Worm (Caenorhabditis elegans): ENCODE data around the gene chl-1.
A peak's percentile ranks its signal among the peaks of the same experiment; 100 is the strongest.

Gene chl-1

DNA sequence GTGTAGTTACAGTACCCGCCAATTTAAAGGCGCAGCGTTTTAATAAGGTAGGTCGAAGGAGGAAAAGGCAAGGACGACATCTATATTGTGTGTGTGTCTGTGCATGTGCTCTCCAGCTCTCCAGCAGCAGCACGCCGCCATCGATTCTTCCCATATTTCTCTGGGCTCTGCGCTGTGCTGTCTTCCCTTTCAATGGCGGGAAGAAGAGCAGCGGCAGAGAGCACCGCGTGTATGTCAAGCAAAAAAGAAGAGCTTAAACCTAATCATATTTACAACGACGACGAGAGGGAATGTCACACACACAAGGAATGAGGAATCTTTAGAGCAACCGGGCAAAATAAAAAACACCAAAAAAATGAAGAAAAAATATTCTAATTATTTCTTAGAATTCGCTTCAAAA, 6.1 kb downstream of the chl-1 start:
- peak; percentile 56 for TF ChIP-seq hmg-11 (tag; optimal IDR thresholded peaks at IDR 0.05)
- peak; percentile 59 for TF ChIP-seq nfya-1 (tag; optimal IDR thresholded peaks at IDR 0.05; ENCODE audit: insufficient read depth)
- no peak for TF ChIP-seq snpc-4 (tag; optimal IDR thresholded peaks at IDR 0.05)
- TF ChIP-seq zag-1 (tag; optimal IDR thresholded peaks at IDR 0.05): no peak
- peak; percentile 35 for TF ChIP-seq fkh-10 (GFP tag; optimal IDR thresholded peaks at IDR 0.05)
- peak; percentile 33 for TF ChIP-seq lin-15B (tag; optimal IDR thresholded peaks at IDR 0.05)

DNA sequence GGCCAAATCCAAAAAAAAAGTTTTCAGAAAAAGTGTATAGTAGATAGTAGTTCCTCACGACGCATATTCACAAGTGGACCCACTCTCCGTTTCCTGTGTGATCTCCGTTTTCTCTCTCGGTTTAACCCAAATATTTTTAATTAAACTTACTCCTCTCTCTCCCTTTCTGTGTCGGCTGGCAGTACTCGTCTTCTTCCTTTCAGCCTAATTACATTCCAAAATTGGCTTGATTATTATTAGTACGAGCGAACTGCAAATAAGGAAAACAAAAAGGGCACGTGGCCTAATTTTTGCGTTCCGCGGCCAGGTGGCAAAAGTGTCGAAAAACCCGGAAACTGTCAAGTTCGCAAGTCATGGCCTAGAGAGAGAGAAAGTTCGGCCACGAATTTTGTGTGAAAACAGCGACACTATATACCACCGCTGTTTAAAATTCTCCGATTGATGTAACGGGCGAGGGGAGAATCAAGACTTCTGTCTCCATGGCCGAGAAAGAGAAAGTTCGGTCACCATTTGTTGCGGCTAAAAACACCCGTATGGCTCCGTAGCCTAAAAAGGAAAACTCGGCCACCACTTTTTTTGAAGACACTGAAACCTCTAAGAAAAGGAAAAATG, 8.0 kb downstream of the chl-1 start:
- TF ChIP-seq nfya-1 (tag; optimal IDR thresholded peaks at IDR 0.05; ENCODE audit: insufficient read depth) (peak; percentile 16), nhr-23 (tag; optimal IDR thresholded peaks at IDR 0.05) (no peak)

DNA sequence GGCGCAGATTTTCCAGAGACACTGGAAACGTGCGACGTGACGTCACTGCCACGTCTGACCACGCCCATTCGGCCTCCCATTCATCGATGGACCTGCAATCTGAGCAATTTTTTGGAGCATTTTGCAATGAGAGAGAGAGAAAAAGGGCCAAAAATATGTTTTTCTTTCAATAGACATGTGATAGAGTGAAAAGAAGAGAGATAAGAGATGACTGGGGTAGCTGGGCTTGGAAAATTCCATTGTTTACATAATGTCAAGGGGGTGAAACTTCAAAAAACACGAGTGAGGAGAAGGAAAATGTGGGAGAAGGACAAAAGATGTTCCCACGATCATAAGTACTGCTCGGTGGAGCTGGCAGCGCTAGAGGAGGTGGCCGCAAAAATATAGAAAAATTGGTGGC, 9.1 kb downstream of the chl-1 start, which contains the start of gene M03C11.1:
Gene M03C11.1 (minus strand): TSS at position 101 of the 400 bp plus-strand sequence.
- TF ChIP-seq sea-2 (GFP tag; optimal IDR thresholded peaks at IDR 0.05) (no peak), nhr-28 (tag; optimal IDR thresholded peaks at IDR 0.05) (no peak), pha-4 (tag; optimal IDR thresholded peaks at IDR 0.05) (peak; percentile 60), nhr-43 (tag; optimal IDR thresholded peaks at IDR 0.05; ENCODE audit: poor library complexity, severe bottlenecking) (no peak), aly-2 (tag; optimal IDR thresholded peaks at IDR 0.05) (no peak)

DNA sequence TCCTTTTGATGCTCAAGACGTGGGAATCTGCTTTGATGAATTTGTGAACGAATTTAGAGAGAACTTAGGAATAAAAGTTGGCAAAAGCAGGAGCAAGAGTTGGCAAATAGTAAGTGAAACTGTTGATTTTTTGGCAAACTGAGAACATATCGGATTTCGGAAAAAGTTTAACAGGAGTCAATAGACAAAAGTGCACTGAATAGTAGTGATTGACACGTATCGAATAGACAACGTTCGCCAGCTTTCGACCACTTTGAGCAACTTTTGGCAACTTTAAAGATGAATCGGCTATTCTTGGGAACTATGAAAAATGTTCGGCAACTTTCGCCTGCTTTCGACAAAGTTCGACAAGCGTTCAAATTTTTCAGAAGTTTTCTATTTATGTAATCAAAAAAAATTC, 13.4 kb downstream of the chl-1 start, which contains the start of gene M03C11.9:
Gene M03C11.9 (minus strand): TSS at position 101 of the 400 bp plus-strand sequence.
- no peak for TF ChIP-seq fos-1 (tag; optimal IDR thresholded peaks at IDR 0.05)
- no peak for TF ChIP-seq ztf-11 (tag; optimal IDR thresholded peaks at IDR 0.05)
- TF ChIP-seq ztf-4 (tag; optimal IDR thresholded peaks at IDR 0.05): no peak

DNA sequence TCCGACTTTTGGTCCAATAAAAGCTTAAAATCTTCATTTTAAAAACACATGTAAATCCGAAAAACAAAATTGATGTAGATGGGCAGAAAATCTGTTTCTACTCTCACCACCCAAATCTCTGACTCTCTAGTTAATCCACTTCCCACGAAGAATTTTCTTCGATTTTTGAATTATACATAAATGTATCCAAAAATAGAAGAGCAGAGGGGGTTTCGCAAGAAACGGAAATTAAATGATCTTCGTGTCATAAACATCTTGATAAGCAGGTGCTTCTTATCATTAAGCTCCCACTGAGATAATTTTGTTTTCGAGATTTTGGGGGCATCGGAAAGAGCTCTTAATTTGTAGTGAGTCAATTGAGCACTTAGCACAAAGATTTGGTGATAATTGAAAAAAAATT, 15.4 kb downstream of the chl-1 start:
- no peak for TF ChIP-seq unc-39 (tag; optimal IDR thresholded peaks at IDR 0.05)
- no peak for TF ChIP-seq nfya-1 (tag; optimal IDR thresholded peaks at IDR 0.05; ENCODE audit: insufficient read depth)
- no peak for TF ChIP-seq pqm-1 (tag; optimal IDR thresholded peaks at IDR 0.05)
- TF ChIP-seq ceh-9 (tag; optimal IDR thresholded peaks at IDR 0.05): no peak
- TF ChIP-seq zag-1 (tag; optimal IDR thresholded peaks at IDR 0.05): no peak
- TF ChIP-seq ztf-11 (tag; optimal IDR thresholded peaks at IDR 0.05): no peak
- TF ChIP-seq sea-2 (GFP tag; optimal IDR thresholded peaks at IDR 0.05): no peak
- no peak for TF ChIP-seq ZK546.5 (tag; optimal IDR thresholded peaks at IDR 0.05)
- TF ChIP-seq mml-1 (tag; optimal IDR thresholded peaks at IDR 0.05): no peak
- TF ChIP-seq egl-5 (tag; optimal IDR thresholded peaks at IDR 0.05): no peak
- no peak for TF ChIP-seq ama-1 (optimal IDR thresholded peaks at IDR 0.05)
- TF ChIP-seq nhr-28 (tag; optimal IDR thresholded peaks at IDR 0.05): no peak
- TF ChIP-seq jun-1 (tag; optimal IDR thresholded peaks at IDR 0.05): no peak
- no peak for TF ChIP-seq unc-62 (GFP tag; optimal IDR thresholded peaks at IDR 0.05)

DNA sequence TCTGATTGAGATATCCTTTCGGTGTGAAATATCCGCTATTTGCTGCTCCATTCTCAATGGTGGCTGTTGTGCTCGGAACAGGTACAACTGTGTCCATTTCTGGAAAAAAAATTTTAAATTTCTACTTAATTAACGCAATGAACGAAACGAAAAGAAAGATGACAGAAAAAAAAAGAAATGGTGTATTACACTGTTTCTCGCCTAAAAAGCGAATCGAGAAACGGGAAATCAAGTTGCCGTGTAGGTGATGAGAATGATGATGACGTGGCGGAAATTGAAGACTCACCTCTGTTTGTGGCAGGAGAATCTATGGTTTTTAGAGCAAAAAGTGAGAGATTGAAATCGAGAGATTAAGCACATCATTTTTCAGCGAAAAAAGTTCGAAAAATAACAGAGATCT, 18.6 kb downstream of the chl-1 start, which contains the start of gene C38H2.3:
Gene C38H2.3 (minus strand): TSS at position 101 of the 400 bp plus-strand sequence.
- TF ChIP-seq elt-1 (tag; optimal IDR thresholded peaks at IDR 0.05) (peak; percentile 25), nhr-237 (tag; optimal IDR thresholded peaks at IDR 0.05) (no peak)

DNA sequence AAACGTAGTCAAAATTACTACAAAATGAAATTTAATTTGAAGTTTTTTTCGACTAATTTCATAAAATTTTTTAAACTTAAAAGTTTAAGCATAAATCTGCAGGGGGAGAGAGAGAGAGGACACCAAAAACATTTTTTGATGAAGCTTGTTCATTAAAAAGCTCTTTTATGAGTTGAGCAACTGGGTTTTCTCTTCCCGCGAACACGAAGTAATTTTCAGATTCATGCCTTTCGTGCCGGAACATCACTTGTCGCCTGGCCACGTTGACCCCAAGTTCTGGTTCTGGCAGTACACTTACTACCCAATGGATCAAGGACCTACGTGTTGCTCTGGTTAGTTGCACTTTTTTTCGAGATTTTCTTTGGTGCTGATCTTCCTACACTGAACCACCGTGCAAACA, 21.2 kb downstream of the chl-1 start:
- no peak for TF ChIP-seq jun-1 (tag; optimal IDR thresholded peaks at IDR 0.05)
- no peak for TF ChIP-seq pqm-1 (tag; optimal IDR thresholded peaks at IDR 0.05)
- TF ChIP-seq snpc-4 (tag; optimal IDR thresholded peaks at IDR 0.05): no peak
- TF ChIP-seq hmg-11 (tag; optimal IDR thresholded peaks at IDR 0.05): no peak
- no peak for TF ChIP-seq nhr-28 (tag; optimal IDR thresholded peaks at IDR 0.05)
- TF ChIP-seq ceh-9 (tag; optimal IDR thresholded peaks at IDR 0.05): no peak
- TF ChIP-seq egl-27 (tag; optimal IDR thresholded peaks at IDR 0.05): no peak
- TF ChIP-seq nhr-77 (tag; optimal IDR thresholded peaks at IDR 0.05): no peak
- no peak for TF ChIP-seq unc-62 (GFP tag; optimal IDR thresholded peaks at IDR 0.05)
- no peak for TF ChIP-seq lsy-12 (tag; optimal IDR thresholded peaks at IDR 0.05)
- no peak for TF ChIP-seq nhr-23 (tag; optimal IDR thresholded peaks at IDR 0.05)
- TF ChIP-seq elt-3 (tag; optimal IDR thresholded peaks at IDR 0.05): no peak
- TF ChIP-seq nhr-76 (tag; optimal IDR thresholded peaks at IDR 0.05): no peak

All from whole organism, L3 larva.